Worm (Caenorhabditis elegans) whole organism, L2 larva: ENCODE data around the gene srw-15.
"Not testable (repeated sequence)": the region's sequence is repeated elsewhere in the genome, so short reads cannot be mapped to it uniquely, and the experiment has no call there.

ENCODE experiments used
- C34F6.9 ChIP-seq: fragments of 150-350 bp; optimal IDR thresholded peaks from 2 replicates; lab custom pipeline; 2014; ENCODE audit warnings: missing biosample characterization, missing genetic modification characterization
- Y55F3AM.14 ChIP-seq: fragments of 200-800 bp; sonication (Bioruptor generic); optimal IDR thresholded peaks from 2 replicates; lab custom pipeline; 2018; ENCODE audit warnings: mild to moderate bottlenecking, missing genetic modification characterization, missing compliant biosample characterization
- ZK546.5 ChIP-seq: sonication (generic microtip); optimal IDR thresholded peaks from 2 replicates; lab custom pipeline; 2017; ENCODE audit warnings: missing biosample characterization, missing genetic modification characterization
- alr-1 ChIP-seq: fragments of 150-350 bp; optimal IDR thresholded peaks from 2 replicates; lab custom pipeline; 2014; ENCODE audit warnings: missing biosample characterization, missing genetic modification characterization
- aly-2 ChIP-seq: fragments of 150-350 bp; optimal IDR thresholded peaks from 2 replicates; lab custom pipeline; 2014; ENCODE audit warnings: missing biosample characterization, missing genetic modification characterization
- blmp-1 ChIP-seq: sonication (generic microtip); optimal IDR thresholded peaks from 2 replicates; lab custom pipeline; 2017; ENCODE audit warnings: missing genetic modification characterization, mild to moderate bottlenecking, missing compliant biosample characterization, antibody characterized with exemption, moderate library complexity; ENCODE audit not compliant: insufficient read depth
- ceh-82 ChIP-seq: fragments of 150-350 bp; optimal IDR thresholded peaks from 2 replicates; lab custom pipeline; 2014; ENCODE audit warnings: missing biosample characterization, missing genetic modification characterization
- dmd-4 ChIP-seq: sonication (generic microtip); optimal IDR thresholded peaks from 2 replicates; lab custom pipeline; 2017; ENCODE audit warnings: missing biosample characterization, missing genetic modification characterization
- egl-27 ChIP-seq: sonication (generic microtip); optimal IDR thresholded peaks from 3 replicates; lab custom pipeline; 2017; ENCODE audit warnings: missing biosample characterization, missing genetic modification reagents, missing genetic modification characterization
- elt-3 ChIP-seq: sonication (generic microtip); optimal IDR thresholded peaks from 2 replicates; lab custom pipeline; 2017; ENCODE audit warnings: missing biosample characterization, missing genetic modification characterization
- fos-1 ChIP-seq: fragments of 150-350 bp; optimal IDR thresholded peaks from 2 replicates; lab custom pipeline; 2014; ENCODE audit warnings: missing biosample characterization, missing genetic modification characterization
- gmeb-1 ChIP-seq: fragments of 150-350 bp; optimal IDR thresholded peaks from 2 replicates; lab custom pipeline; 2014; ENCODE audit warnings: missing biosample characterization, missing genetic modification characterization
- lin-11 ChIP-seq: fragments of 150-350 bp; sonication (generic microtip); optimal IDR thresholded peaks from 2 replicates; lab custom pipeline; 2014; ENCODE audit warnings: missing biosample characterization, missing genetic modification characterization, inconsistent platforms, mixed read lengths
- lin-13 ChIP-seq: fragments of 150-350 bp; optimal IDR thresholded peaks from 2 replicates; lab custom pipeline; 2014; ENCODE audit warnings: missing biosample characterization, missing genetic modification reagents, missing genetic modification characterization
- mab-5 ChIP-seq: fragments of 150-350 bp; optimal IDR thresholded peaks from 2 replicates; lab custom pipeline; 2014; ENCODE audit warnings: missing biosample characterization, missing genetic modification characterization
- nhr-10 ChIP-seq: sonication (generic microtip); optimal IDR thresholded peaks from 2 replicates; lab custom pipeline; 2017; ENCODE audit warnings: missing biosample characterization, missing genetic modification characterization
- nhr-11 ChIP-seq: fragments of 150-350 bp; optimal IDR thresholded peaks from 2 replicates; lab custom pipeline; 2014; ENCODE audit warnings: missing biosample characterization, missing genetic modification characterization
- nhr-12 ChIP-seq: fragments of 150-350 bp; optimal IDR thresholded peaks from 2 replicates; lab custom pipeline; 2014; ENCODE audit warnings: missing biosample characterization, missing genetic modification characterization
- nhr-129 ChIP-seq: fragments of 150-350 bp; optimal IDR thresholded peaks from 2 replicates; lab custom pipeline; 2014; ENCODE audit warnings: missing biosample characterization, missing genetic modification characterization
- nhr-21 ChIP-seq: fragments of 150-350 bp; optimal IDR thresholded peaks from 2 replicates; lab custom pipeline; 2014; ENCODE audit warnings: missing biosample characterization, missing genetic modification characterization
- nhr-237 ChIP-seq: fragments of 150-350 bp; optimal IDR thresholded peaks from 2 replicates; lab custom pipeline; 2014; ENCODE audit warnings: missing biosample characterization, missing genetic modification characterization
- nhr-25 ChIP-seq: fragments of 150-350 bp; sonication (generic microtip); optimal IDR thresholded peaks from 3 replicates; lab custom pipeline; 2014; ENCODE audit warnings: missing biosample characterization, missing genetic modification characterization
- nhr-6 ChIP-seq: fragments of 150-350 bp; optimal IDR thresholded peaks from 2 replicates; lab custom pipeline; 2014; ENCODE audit warnings: missing biosample characterization, missing genetic modification characterization
- peb-1 ChIP-seq: fragments of 150-350 bp; optimal IDR thresholded peaks from 2 replicates; lab custom pipeline; 2014; ENCODE audit warnings: missing biosample characterization, missing genetic modification characterization
- skn-1 ChIP-seq: sonication (generic microtip); optimal IDR thresholded peaks from 2 replicates; lab custom pipeline; 2017; ENCODE audit warnings: missing biosample characterization, missing genetic modification characterization
- sma-3 ChIP-seq: sonication (generic microtip); optimal IDR thresholded peaks from 2 replicates; lab custom pipeline; 2016; ENCODE audit warnings: missing genetic modification reagents, missing genetic modification characterization, missing compliant biosample characterization
- sma-9 ChIP-seq, 2 experiments: fragments of 150-350 bp in 1 of 2; sonication (generic microtip) in 1 of 2; optimal IDR thresholded peaks; 2 replicates each; lab custom pipeline; 2014 to 2016; ENCODE audit warnings: missing genetic modification characterization in 2 of 2, mild to moderate bottlenecking in 1 of 2, missing biosample characterization in 1 of 2, missing compliant biosample characterization in 1 of 2, missing genetic modification reagents in 1 of 2, moderate library complexity in 1 of 2
- snpc-4 ChIP-seq: fragments of 150-350 bp; optimal IDR thresholded peaks from 2 replicates; lab custom pipeline; 2014; ENCODE audit warnings: missing biosample characterization, missing genetic modification characterization
- unc-39 ChIP-seq: fragments of 150-350 bp; optimal IDR thresholded peaks from 2 replicates; lab custom pipeline; 2014; ENCODE audit warnings: missing biosample characterization, missing genetic modification characterization
- unc-55 ChIP-seq: fragments of 150-350 bp; sonication (generic microtip); optimal IDR thresholded peaks from 3 replicates; lab custom pipeline; 2014; ENCODE audit warnings: missing biosample characterization, missing genetic modification reagents, missing genetic modification characterization
- unc-62 ChIP-seq: fragments of 150-350 bp; optimal IDR thresholded peaks from 2 replicates; lab custom pipeline; 2014; ENCODE audit warnings: missing biosample characterization, missing genetic modification reagents, missing genetic modification characterization
- zag-1 ChIP-seq: fragments of 150-350 bp; optimal IDR thresholded peaks from 2 replicates; lab custom pipeline; 2014; ENCODE audit warnings: missing biosample characterization, missing genetic modification characterization
- ztf-1 ChIP-seq: fragments of 200-800 bp; sonication (Bioruptor generic); conservative IDR thresholded peaks from 2 replicates; pipeline ENCODE4 v1.3.6; 2022; ENCODE audit warnings: missing genetic modification characterization, missing compliant biosample characterization
- ztf-4 ChIP-seq: fragments of 150-350 bp; optimal IDR thresholded peaks from 2 replicates; lab custom pipeline; 2014; ENCODE audit warnings: missing biosample characterization, missing genetic modification characterization

The srw-15 gene

DNA sequence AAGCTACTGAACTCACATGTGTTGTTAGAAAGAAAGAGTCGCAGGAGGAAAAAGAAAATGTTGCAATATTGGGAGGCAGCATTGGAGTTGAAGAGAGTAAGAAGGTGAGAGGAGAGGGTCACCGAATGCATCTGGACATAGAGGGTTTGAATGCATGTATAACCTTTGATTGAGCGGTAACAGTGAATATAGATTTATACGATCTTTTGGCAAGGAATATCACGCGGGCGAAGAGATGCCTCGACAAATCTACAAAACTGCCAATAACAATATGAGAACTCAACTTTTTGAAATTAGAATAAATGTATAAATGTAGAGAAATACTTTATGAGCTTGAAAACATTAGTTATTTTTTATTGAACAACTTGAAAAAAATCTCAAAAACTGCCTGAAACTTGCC, 32.0 kb downstream of the srw-15 start, which contains the start of gene M01B2.10:
Gene M01B2.10 (minus strand): TSS at position 101 of the 400 bp plus-strand sequence.
- TF ChIP-seq mab-5; alr-1 (tag; lab: Kevin White, UChicago); fos-1: not testable (repeated sequence)

DNA sequence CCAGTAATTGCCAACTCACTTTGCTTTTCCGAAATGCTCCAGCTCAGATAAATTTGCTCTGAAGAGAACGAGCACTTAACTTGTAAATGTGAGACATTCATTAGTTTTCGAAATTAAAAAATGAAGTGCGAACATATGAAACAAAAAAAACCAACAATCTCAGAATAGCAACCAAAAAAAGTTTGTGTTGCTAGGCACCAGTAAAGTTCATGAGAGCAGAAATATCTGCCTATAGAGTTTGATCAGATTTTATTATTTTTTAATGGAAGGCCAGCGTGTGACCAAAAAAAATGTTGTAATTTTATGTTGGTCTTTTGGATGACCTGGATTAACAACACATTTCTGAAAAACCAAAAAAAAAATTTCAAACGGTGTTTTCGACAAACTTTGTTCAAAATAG, 33.8 kb downstream of the srw-15 start, which contains the start of gene M01B2.12:
Gene M01B2.12 (minus strand): TSS at position 101 of the 400 bp plus-strand sequence.
- TF ChIP-seq Y55F3AM.14 (GFP tag; lab: Kevin White, UChicago), result no peak
- TF ChIP-seq peb-1 (tag; lab: Kevin White, UChicago), result no peak
- TF ChIP-seq lin-13 (GFP tag; lab: Kevin White, UChicago), result no peak
- TF ChIP-seq mab-5, result no peak
- no peak for TF ChIP-seq skn-1
- no peak for TF ChIP-seq lin-11 (tag; lab: Kevin White, UChicago)
- TF ChIP-seq nhr-12 (tag; lab: Kevin White, UChicago), result no peak

DNA sequence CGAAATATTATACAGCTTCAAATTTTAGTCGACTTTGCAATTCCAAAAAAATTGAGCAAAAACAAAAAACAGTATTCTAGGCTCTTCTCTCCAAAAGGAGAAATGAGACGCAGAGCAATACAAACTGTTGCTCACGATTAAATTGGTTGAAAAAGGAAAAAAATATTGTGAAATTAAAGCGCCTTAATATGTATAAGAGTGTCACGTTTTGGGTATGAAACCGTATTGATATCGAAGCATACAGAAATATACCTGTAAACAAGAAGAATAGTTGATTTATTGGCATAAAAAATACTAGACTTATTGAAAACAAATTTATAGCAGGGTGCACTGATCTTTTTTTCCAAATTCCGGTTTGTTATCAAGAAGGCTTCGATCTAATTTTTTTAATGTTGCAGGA, 35.5 kb downstream of the srw-15 start, which contains the start of gene M01B2.13:
Gene M01B2.13 (minus strand): TSS at position 101 of the 400 bp plus-strand sequence.
- TF ChIP-seq nhr-25 (tag; lab: Kevin White, UChicago) (no peak), sma-3 (GFP tag; lab: Kevin White, UChicago) (no peak), aly-2 (tag; lab: Kevin White, UChicago) (no peak), lin-13 (GFP tag; lab: Kevin White, UChicago) (no peak), ztf-4 (no peak), mab-5 (no peak), lin-11 (tag; lab: Kevin White, UChicago) (no peak), unc-62 (GFP tag; lab: Kevin White, UChicago) (no peak), alr-1 (tag; lab: Kevin White, UChicago) (no peak)

DNA sequence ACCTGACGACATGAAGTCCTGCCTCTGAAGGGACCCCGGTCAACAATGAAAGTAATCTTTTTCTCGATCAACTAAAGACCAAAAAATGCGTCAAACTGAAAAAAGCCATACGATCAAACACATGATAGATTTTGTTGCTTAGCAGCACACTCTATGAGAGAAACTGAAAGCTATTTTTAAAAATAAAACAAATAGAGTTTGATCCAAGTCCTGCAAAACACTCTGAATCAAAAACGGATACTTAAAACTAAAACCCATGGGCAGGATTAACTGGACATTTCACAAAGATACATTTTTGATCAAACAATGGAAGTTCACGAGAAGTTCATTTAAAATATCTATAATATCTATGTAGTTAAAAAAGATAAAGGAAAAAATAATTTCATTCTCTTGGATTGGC, 37.1 kb downstream of the srw-15 start, which contains the start of gene T10H4.13:
Gene T10H4.13 (minus strand): TSS at position 101 of the 400 bp plus-strand sequence.
- TF ChIP-seq ceh-82 (tag; lab: Kevin White, UChicago) (no peak), lin-11 (tag; lab: Kevin White, UChicago) (no peak), nhr-129 (tag; lab: Kevin White, UChicago) (no peak), peb-1 (tag; lab: Kevin White, UChicago) (no peak), zag-1 (tag; lab: Kevin White, UChicago) (no peak), Y55F3AM.14 (GFP tag; lab: Kevin White, UChicago) (no peak), gmeb-1 (tag; lab: Kevin White, UChicago) (no peak), dmd-4 (no peak), elt-3 (tag; lab: Kevin White, UChicago) (no peak), nhr-237 (tag; lab: Kevin White, UChicago) (no peak), ztf-1 (no peak), mab-5 (no peak), nhr-12 (tag; lab: Kevin White, UChicago) (no peak), snpc-4 (tag; lab: Kevin White, UChicago) (no peak), egl-27 (tag; lab: Kevin White, UChicago) (no peak), lin-13 (GFP tag; lab: Kevin White, UChicago) (no peak), unc-55 (no peak), nhr-11 (tag; lab: Kevin White, UChicago) (no peak), nhr-21 (tag; lab: Kevin White, UChicago) (no peak), blmp-1 (tag; lab: Kevin White, UChicago) (no peak)
- TF ChIP-seq, all 48 proteins: peak for 0

DNA sequence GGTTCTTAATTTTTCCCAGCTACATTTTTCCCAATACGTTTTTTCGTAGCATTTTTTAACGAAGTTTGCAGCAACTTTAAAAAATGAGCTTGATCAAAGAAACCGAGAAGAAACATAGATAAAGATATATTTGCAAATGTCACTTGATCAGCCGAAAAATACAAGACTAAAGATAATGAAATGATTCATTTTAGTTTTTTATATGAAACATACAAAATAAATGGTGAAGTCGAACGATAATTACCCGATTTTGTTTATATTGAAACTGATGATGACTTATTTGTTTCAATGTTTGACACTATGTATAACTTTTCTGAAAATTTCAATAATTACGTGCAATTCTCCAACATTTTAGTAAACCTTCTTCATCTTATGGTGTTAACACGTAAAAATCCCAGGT, 38.0 kb downstream of the srw-15 start, which contains the start of gene srw-22:
Gene srw-22 (plus strand): TSS at position 301 of the 400 bp plus-strand sequence.
- TF ChIP-seq lin-13 (GFP tag; lab: Kevin White, UChicago) (no peak), nhr-6 (no peak), nhr-10 (tag; lab: Kevin White, UChicago) (no peak), blmp-1 (tag; lab: Kevin White, UChicago) (no peak), sma-9 (GFP tag; optimal IDR thresholded peaks at IDR 0.05; lab: Kevin White, UChicago) (no peak), sma-9 (tag; optimal IDR thresholded peaks at IDR 0.05; lab: Kevin White, UChicago) (no peak), ZK546.5 (tag; lab: Kevin White, UChicago) (no peak), egl-27 (tag; lab: Kevin White, UChicago) (no peak), unc-55 (no peak), mab-5 (no peak), snpc-4 (tag; lab: Kevin White, UChicago) (no peak), unc-39 (no peak), C34F6.9 (tag; lab: Kevin White, UChicago) (no peak)
